Fruit fly (Drosophila melanogaster) whole organism, embryonic: ENCODE measurements around the gene CG10064.

Experiments used
- CG7839 ChIP-seq: fragments of 200-800 bp; sonication (Bioruptor generic); optimal IDR thresholded peaks from 3 replicates; lab custom pipeline; 2018; ENCODE audit warnings: missing biosample characterization, mild to moderate bottlenecking, missing genetic modification characterization, moderate library complexity
- cad ChIP-seq: fragments of >200 bp; optimal IDR thresholded peaks from 2 replicates; lab custom pipeline; 2017; ENCODE audit warnings: missing biosample characterization, missing genetic modification characterization

DNA sequence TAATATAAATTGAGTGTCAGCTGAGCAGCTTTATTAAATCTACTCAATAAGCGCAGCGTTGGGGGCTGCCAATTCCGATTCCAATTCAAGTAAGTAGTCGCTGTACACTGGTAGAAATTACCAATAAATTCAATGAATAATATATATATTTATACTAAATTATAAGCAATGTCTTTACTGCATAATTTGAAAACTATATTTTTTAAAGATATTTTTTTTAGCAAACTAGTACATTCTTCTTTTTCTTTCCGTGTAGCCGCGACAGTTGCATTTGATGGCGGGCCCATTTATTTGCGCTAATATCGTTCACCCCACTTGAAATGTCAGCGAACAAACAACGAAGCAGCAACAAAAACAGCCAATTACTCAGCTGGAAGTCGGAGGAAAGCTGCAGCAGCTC is 9.7 kb upstream of the CG10064 start:
- TF ChIP-seq cad (GFP tag; lab: Kevin White, UChicago) (no peak), CG7839 (tag; lab: Kevin White, UChicago) (peak; percentile 64)
